Worm (Caenorhabditis elegans) whole organism, L4 larva: ENCODE data around the gene C45B11.5.

Experiments
- aly-2 ChIP-seq: sonication (generic microtip); optimal IDR thresholded peaks from 2 replicates; lab custom pipeline; 2018; ENCODE audit warnings: missing biosample characterization, missing genetic modification characterization
- lsy-2 ChIP-seq, 2 experiments: fragments of 150-350 bp in 1 of 2; sonication (generic microtip) in 1 of 2; optimal IDR thresholded peaks; 2 replicates each; lab custom pipeline; 2014 to 2017; ENCODE audit warnings: missing biosample characterization in 2 of 2, missing genetic modification characterization in 2 of 2
- pha-4 ChIP-seq, 2 experiments: fragments of 150-350 bp in 1 of 2; fragments of 200-800 bp in 1 of 2; sonication (Bioruptor generic) in 1 of 2; IDR thresholded peaks in 1 of 2; optimal IDR thresholded peaks in 1 of 2; 2 replicates each; pipeline versions ENCODE4 v1.3.6 to Lab custom; 2014 to 2022; ENCODE audit warnings: missing genetic modification characterization in 2 of 2, missing genetic modification reagents in 2 of 2, missing biosample characterization in 1 of 2, missing compliant biosample characterization in 1 of 2
- pqm-1 ChIP-seq: sonication (generic microtip); optimal IDR thresholded peaks from 2 replicates; lab custom pipeline; 2017; ENCODE audit warnings: missing biosample characterization, missing genetic modification characterization

DNA sequence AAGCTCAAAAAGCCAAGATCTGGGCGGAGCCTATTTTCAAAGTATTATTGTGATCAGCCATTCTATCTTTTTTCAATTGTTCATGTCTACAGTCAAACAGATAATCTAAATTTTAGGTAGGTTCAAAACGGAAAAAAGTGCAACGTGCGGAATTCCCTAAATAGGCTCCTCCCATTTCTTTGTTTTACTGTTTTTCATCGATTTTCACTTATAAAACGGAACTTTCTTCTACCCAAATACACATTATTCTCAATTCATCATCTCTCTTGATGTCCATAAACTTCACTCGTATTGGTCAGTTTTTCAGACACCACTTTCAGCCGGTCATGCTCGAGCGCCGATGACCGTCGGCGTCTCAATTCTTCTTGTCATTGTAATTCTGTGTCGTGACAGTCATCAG is 42.8 kb upstream of the C45B11.5 start, which contains the start of gene F53B7.7:
- no peak for TF ChIP-seq pha-4 (GFP tag; IDR thresholded peaks at IDR 0.05; lab: Robert Waterston, UW)
- TF ChIP-seq pha-4 (tag; optimal IDR thresholded peaks at IDR 0.05; lab: Kevin White, UChicago), result no peak
- no peak for TF ChIP-seq aly-2 (tag; lab: Kevin White, UChicago)
- no peak for TF ChIP-seq lsy-2 (tag; optimal IDR thresholded peaks at IDR 0.05; lab: Kevin White, UChicago)
- no peak for TF ChIP-seq pqm-1
